Fruit fly (Drosophila melanogaster): ENCODE data around the gene CG10979.

DNA sequence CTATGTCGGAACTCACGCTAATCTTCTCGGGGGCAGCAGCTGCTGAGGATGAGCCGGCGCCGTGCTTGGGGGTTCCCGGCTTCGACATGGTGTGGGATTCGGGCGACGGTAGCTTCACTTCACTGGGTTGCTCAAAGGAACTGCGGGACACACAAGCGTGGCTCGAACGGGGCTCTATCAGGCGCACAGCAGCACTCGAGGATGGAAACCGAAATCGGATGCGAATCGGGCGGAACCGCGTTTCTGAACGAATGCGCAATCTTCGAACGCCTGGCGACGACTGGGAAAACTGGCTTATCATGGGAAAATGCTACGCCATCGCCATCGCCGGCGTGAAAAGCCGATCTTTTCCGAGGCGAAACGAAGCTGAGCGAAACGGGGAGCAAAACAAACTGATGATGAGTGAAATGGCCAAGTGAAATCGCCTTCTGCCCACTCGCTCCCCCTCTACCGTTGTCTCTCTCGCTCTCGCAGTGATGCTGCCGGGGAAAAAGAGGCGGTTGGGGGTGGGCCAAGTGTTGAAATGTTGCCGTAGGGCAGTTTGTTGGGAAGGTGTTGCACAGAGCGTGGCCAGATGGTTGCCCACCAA is 22.8 kb upstream of the CG10979 start:
- TF ChIP-seq CG8944 (GFP tag; optimal IDR thresholded peaks at IDR 0.05) (no peak), CG13624 (GFP tag; optimal IDR thresholded peaks at IDR 0.05) (no peak), CG11456 (GFP tag; IDR thresholded peaks at IDR 0.05) (no peak), HmgZ (tag; optimal IDR thresholded peaks at IDR 0.05) (no peak), ash1 (GFP tag; optimal IDR thresholded peaks at IDR 0.05) (no peak), CG34376 (GFP tag; optimal IDR thresholded peaks at IDR 0.05) (no peak)
